Fruit fly (Drosophila melanogaster) whole organism, pupa: ENCODE results near the gene CG11842.

Experiments
- CG10348 ChIP-seq: fragments of 200-800 bp; sonication (Bioruptor generic); IDR thresholded peaks from 2 replicates; pipeline ENCODE4 v1.3.6; 2022; ENCODE audit warnings: missing biosample characterization, missing genetic modification characterization
- CG12605 ChIP-seq: fragments of 200-800 bp; sonication (Bioruptor generic); IDR thresholded peaks from 2 replicates; pipeline ENCODE4 v1.3.6; 2022; ENCODE audit warnings: missing biosample characterization, missing genetic modification characterization
- CG13204 ChIP-seq: fragments of 200-800 bp; sonication (Bioruptor generic); optimal IDR thresholded peaks from 2 replicates; lab custom pipeline; 2018; ENCODE audit warnings: missing biosample characterization, mild to moderate bottlenecking, missing genetic modification characterization, moderate library complexity
- CG14655 ChIP-seq: fragments of 200-800 bp; sonication (Bioruptor generic); optimal IDR thresholded peaks from 3 replicates; lab custom pipeline; 2017; ENCODE audit warnings: mild to moderate bottlenecking, missing biosample characterization, missing genetic modification reagents, missing genetic modification characterization
- CG15710 ChIP-seq: fragments of 200-800 bp; sonication (Bioruptor generic); optimal IDR thresholded peaks from 2 replicates; lab custom pipeline; 2018; ENCODE audit warnings: missing biosample characterization, mild to moderate bottlenecking, missing genetic modification characterization, moderate library complexity
- CG17806 ChIP-seq: fragments of 200-800 bp; sonication (Bioruptor generic); optimal IDR thresholded peaks from 2 replicates; lab custom pipeline; 2018; ENCODE audit warnings: missing biosample characterization, mild to moderate bottlenecking, missing genetic modification characterization, moderate library complexity
- CG32121 ChIP-seq: fragments of 200-800 bp; sonication (Bioruptor generic); IDR thresholded peaks from 2 replicates; pipeline ENCODE4 v1.3.6; 2022; ENCODE audit warnings: missing biosample characterization, missing genetic modification characterization
- CG34367 ChIP-seq: fragments of 200-800 bp; sonication (Bioruptor generic); optimal IDR thresholded peaks from 2 replicates; lab custom pipeline; 2018; ENCODE audit warnings: missing biosample characterization, mild to moderate bottlenecking, missing genetic modification characterization
- CG4496 ChIP-seq: fragments of 200-800 bp; sonication (Bioruptor generic); IDR thresholded peaks from 3 replicates; pipeline ENCODE4 v1.3.6; 2022; ENCODE audit warnings: missing biosample characterization, missing genetic modification characterization
- CG8159 ChIP-seq: fragments of 200-800 bp; sonication (Bioruptor generic); optimal IDR thresholded peaks from 3 replicates; lab custom pipeline; 2018; ENCODE audit warnings: missing biosample characterization, mild to moderate bottlenecking, missing genetic modification characterization, moderate library complexity
- CG8301 ChIP-seq: fragments of 200-800 bp; sonication (Bioruptor generic); optimal IDR thresholded peaks from 2 replicates; lab custom pipeline; 2018; ENCODE audit warnings: missing biosample characterization, mild to moderate bottlenecking, missing genetic modification characterization
- CG9948 ChIP-seq: fragments of 200-800 bp; sonication (Bioruptor generic); optimal IDR thresholded peaks from 2 replicates; lab custom pipeline; 2018; ENCODE audit warnings: missing biosample characterization, mild to moderate bottlenecking, missing genetic modification characterization, moderate library complexity
- D1 ChIP-seq: fragments of 200-800 bp; sonication (Bioruptor generic); optimal IDR thresholded peaks from 2 replicates; lab custom pipeline; 2018; ENCODE audit warnings: missing biosample characterization, mild to moderate bottlenecking, missing genetic modification characterization, moderate library complexity
- EcR ChIP-seq: fragments of 200-800 bp; sonication (Bioruptor generic); optimal IDR thresholded peaks from 3 replicates; lab custom pipeline; 2019; ENCODE audit warnings: missing biosample characterization, missing genetic modification characterization, mild to moderate bottlenecking, moderate library complexity, missing genetic modification reagents
- Ets98B ChIP-seq: fragments of 200-800 bp; sonication (Bioruptor generic); IDR thresholded peaks from 2 replicates; pipeline ENCODE4 v1.3.6; 2022; ENCODE audit warnings: missing biosample characterization, missing genetic modification characterization
- Pif1A ChIP-seq: fragments of 200-800 bp; sonication (Bioruptor generic); optimal IDR thresholded peaks from 3 replicates; lab custom pipeline; 2016; ENCODE audit warnings: missing biosample characterization, missing genetic modification characterization
- Pif1B ChIP-seq: fragments of 200-800 bp; sonication (Bioruptor generic); optimal IDR thresholded peaks from 3 replicates; lab custom pipeline; 2016; ENCODE audit warnings: missing biosample characterization, missing genetic modification characterization
- Snoo ChIP-seq: fragments of 200-800 bp; sonication (Bioruptor generic); optimal IDR thresholded peaks from 3 replicates; lab custom pipeline; 2017; ENCODE audit warnings: missing biosample characterization, mild to moderate bottlenecking, missing genetic modification characterization, inconsistent platforms
- fd96Ca ChIP-seq: fragments of 200-800 bp; sonication (Bioruptor generic); IDR thresholded peaks from 3 replicates; pipeline ENCODE4 v1.3.6; 2022; ENCODE audit warnings: missing biosample characterization, missing genetic modification characterization
- gl ChIP-seq: fragments of 200-800 bp; sonication (Bioruptor generic); optimal IDR thresholded peaks from 2 replicates; lab custom pipeline; 2018; ENCODE audit warnings: missing biosample characterization, mild to moderate bottlenecking, missing genetic modification characterization
- rn ChIP-seq: fragments of 200-800 bp; sonication (Bioruptor generic); IDR thresholded peaks from 2 replicates; pipeline ENCODE4 v1.3.6; 2022; ENCODE audit warnings: missing biosample characterization, missing genetic modification characterization

CG11842 gene

DNA sequence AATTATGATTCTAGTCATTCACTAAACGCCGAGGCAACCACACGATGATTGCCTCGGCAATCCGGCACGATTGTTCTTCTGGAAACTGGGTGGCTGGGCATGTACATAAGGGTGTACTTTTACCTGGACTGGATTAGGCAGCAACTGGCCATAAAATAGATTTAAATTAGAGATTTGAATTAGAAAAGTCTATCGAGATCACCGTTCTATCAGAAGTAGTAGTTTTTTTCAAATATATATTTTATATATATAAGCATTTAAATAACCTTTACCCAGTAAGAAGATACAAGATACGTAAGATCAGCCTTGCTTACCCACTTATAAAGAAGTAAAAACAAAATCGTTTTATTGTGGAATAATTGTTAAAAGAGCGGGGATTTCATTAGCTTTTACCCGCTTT lies 1.6 kb downstream of the CG11842 start, which contains the start of gene CG11843:
TSS of gene CG11843 (plus strand) at position 301 of the 400 bp plus-strand sequence.
- TF ChIP-seq CG32121 (GFP tag; lab: Robert Waterston, UW) (no peak), CG4496 (no peak), CG17806 (no peak), Ets98B (no peak), Pif1B (GFP tag; lab: Kevin White, UChicago) (no peak), CG8301 (no peak), D1 (tag; lab: Kevin White, UChicago) (no peak)

DNA sequence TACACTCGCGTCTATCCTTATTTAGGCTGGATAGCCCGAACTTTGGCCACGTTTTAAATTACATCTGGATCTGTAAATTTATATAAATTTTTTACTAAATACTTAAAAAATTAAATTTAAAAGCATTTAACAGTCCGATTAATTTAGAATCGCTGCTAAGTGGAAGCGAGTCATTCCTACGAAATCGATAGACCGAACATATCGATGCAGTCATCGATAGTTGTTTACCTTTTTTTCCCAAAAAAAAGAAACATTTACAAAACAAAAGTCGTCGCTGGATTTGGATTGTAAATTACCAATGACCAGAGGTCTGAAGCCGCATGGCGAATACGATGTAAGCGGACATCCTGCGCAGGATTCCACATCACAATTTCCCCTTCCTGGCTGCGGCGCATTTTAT lies 3.2 kb downstream of the CG11842 start, which contains the start of gene Sirt7:
TSS of gene Sirt7 (plus strand) at position 218 of the 400 bp plus-strand sequence.
- TF ChIP-seq CG8301 (no peak), Snoo (tag; lab: Kevin White, UChicago) (peak; percentile 67), CG34367 (tag; lab: Kevin White, UChicago) (peak; percentile 83), CG8159 (tag; lab: Kevin White, UChicago) (peak; percentile 77), CG4496 (peak; percentile 89), CG13204 (GFP tag; lab: Kevin White, UChicago) (no peak), CG12605 (GFP tag; lab: Robert Waterston, UW) (peak; percentile 87), fd96Ca (GFP tag; lab: Robert Waterston, UW) (peak; percentile 89), CG17806 (peak; percentile 66), CG10348 (GFP tag; lab: Robert Waterston, UW) (no peak), CG9948 (tag; lab: Kevin White, UChicago) (peak; percentile 64), CG32121 (GFP tag; lab: Robert Waterston, UW) (peak; percentile 85), Pif1B (GFP tag; lab: Kevin White, UChicago) (no peak), CG14655 (GFP tag; lab: Kevin White, UChicago) (peak; percentile 82), D1 (tag; lab: Kevin White, UChicago) (no peak), rn (GFP tag; lab: Robert Waterston, UW) (peak; percentile 56; the same call in 1 of the 2 replicates), CG15710 (tag; lab: Kevin White, UChicago) (peak; percentile 73), gl (tag; lab: Kevin White, UChicago) (peak; percentile 78), Pif1A (no peak), Ets98B (peak; percentile 82), EcR (GFP tag; lab: Kevin White, UChicago) (no peak)
- TF ChIP-seq, all 21 proteins: peak for 14

DNA sequence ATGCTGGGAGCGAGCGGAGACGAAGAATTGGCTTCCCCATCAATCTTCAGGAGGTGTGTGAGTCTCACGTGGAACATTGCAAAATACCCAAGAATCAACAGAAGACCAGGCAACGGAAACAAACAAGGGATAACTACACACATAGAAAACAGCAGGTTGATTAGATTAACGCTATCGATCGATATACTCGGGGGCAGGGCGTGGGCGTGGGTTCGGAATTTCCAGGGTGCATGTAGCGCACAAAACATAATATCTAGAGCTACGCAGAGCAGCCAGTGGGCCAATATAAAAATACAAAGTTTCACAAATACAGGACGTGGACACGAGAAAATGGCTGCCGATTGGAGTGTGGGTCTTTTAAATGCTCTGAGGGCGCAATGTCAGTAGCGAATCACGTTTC lies 6.9 kb downstream of the CG11842 start:
- TF ChIP-seq Pif1B (GFP tag; lab: Kevin White, UChicago) (no peak), Pif1A (no peak), fd96Ca (GFP tag; lab: Robert Waterston, UW) (no peak), CG32121 (GFP tag; lab: Robert Waterston, UW) (no peak), CG8301 (no peak), CG8159 (tag; lab: Kevin White, UChicago) (no peak)

DNA sequence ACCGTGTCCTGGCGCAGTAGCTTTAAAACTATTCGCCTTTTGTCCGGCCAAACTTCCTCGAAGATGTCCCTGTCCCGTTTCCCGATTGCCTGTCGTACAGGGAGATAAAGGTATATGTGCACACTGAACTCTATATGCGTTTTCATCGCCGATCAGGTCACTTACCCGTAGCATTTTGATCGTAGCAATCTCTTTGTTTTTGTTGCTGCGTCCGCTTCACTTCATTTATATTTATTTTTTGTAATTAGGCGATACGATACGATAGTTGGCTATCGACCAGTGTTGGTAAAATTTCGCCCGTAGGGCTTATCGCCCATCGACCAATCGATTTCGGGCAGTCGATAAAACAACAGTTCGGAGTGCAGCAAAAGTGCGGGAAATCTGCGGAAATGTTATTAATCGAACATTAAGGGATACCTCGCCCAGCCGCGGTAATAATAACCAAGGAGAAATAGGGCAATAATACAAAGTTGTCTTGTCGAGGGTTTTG lies 10.3 kb downstream of the CG11842 start, which contains the start of the genes Cul5 and Bicra:
TSS of gene Cul5 (minus strand) at position 259 of the 490 bp plus-strand sequence.
TSS of gene Bicra (plus strand) at position 324 of the 490 bp plus-strand sequence.
- no peak for TF ChIP-seq Snoo (tag; lab: Kevin White, UChicago)
- peak; percentile 94 for TF ChIP-seq EcR (GFP tag; lab: Kevin White, UChicago)
- no peak for TF ChIP-seq CG14655 (GFP tag; lab: Kevin White, UChicago)
- TF ChIP-seq CG12605 (GFP tag; lab: Robert Waterston, UW): peak; percentile 51; the same call in 1 of the 2 replicates

DNA sequence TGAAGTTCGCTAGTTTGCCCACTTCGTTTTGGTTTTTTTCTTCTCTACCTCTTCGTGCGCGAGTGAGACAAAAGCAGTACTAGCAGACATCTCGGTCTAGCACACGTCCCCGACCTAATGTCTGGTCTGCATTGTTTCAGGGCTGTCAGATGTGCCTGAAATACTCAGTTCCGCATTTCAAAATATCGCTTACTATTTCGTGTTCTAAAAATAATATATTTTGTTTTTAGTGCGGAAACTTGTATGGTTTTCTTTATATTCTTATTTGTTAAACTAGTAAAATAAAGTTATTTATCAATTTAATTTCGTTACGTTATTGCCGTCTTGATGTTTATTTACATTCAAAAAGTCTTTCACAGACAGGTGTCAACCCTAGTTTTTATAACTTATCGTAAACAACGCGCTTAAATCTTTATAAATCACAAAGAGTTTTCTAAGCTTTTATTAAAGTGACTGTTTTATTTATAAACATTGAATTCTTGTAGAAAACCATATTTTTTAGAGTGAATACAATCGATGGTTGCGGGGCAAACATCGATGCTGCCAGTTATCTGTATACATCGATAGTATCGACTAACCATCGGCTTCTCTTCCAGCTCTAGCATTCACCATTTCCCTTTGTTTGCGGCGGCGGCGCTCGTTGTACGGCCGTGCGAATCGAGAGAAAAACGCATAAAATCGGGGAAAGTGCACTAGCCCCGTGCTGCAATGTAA lies 10.9 kb downstream of the CG11842 start:
- TF ChIP-seq CG8301 (peak; percentile 56), fd96Ca (GFP tag; lab: Robert Waterston, UW) (no peak), Pif1B (GFP tag; lab: Kevin White, UChicago) (peak; percentile 62), CG12605 (GFP tag; lab: Robert Waterston, UW) (no peak), CG9948 (tag; lab: Kevin White, UChicago) (peak; percentile 71), CG4496 (no peak), CG17806 (peak; percentile 75), CG34367 (tag; lab: Kevin White, UChicago) (peak; percentile 42), gl (tag; lab: Kevin White, UChicago) (no peak), CG32121 (GFP tag; lab: Robert Waterston, UW) (no peak), CG15710 (tag; lab: Kevin White, UChicago) (peak; percentile 80), Pif1A (peak; percentile 59), CG13204 (GFP tag; lab: Kevin White, UChicago) (no peak), rn (GFP tag; lab: Robert Waterston, UW) (no peak), CG8159 (tag; lab: Kevin White, UChicago) (peak; percentile 82), EcR (GFP tag; lab: Kevin White, UChicago) (no peak), D1 (tag; lab: Kevin White, UChicago) (no peak), Snoo (tag; lab: Kevin White, UChicago) (peak; percentile 46), CG14655 (GFP tag; lab: Kevin White, UChicago) (peak; percentile 75), CG10348 (GFP tag; lab: Robert Waterston, UW) (no peak), Ets98B (no peak)
